Worm (Caenorhabditis elegans) whole organism, L3 larva: Measurements from ENCODE around the gene F19B10.4.
A peak's percentile ranks its signal among the peaks of the same experiment; 100 is the strongest.

ENCODE experiments used
- aly-2 ChIP-seq: fragments of 150-350 bp; optimal IDR thresholded peaks from 2 replicates; lab custom pipeline; 2014; ENCODE audit warnings: missing biosample characterization, missing genetic modification characterization
- ama-1 ChIP-seq: fragments of 150-350 bp; optimal IDR thresholded peaks from 2 replicates; lab custom pipeline; 2018
- ceh-16 ChIP-seq: sonication (generic microtip); optimal IDR thresholded peaks from 2 replicates; lab custom pipeline; 2017; ENCODE audit warnings: missing biosample characterization, missing genetic modification characterization
- ceh-82 ChIP-seq: fragments of 150-350 bp; optimal IDR thresholded peaks from 2 replicates; lab custom pipeline; 2014; ENCODE audit warnings: missing biosample characterization, missing genetic modification characterization
- ceh-9 ChIP-seq: sonication (generic microtip); optimal IDR thresholded peaks from 2 replicates; lab custom pipeline; 2018; ENCODE audit warnings: missing biosample characterization, missing genetic modification characterization
- daf-12 ChIP-seq: fragments of 150-350 bp; optimal IDR thresholded peaks from 2 replicates; lab custom pipeline; 2014; ENCODE audit warnings: missing biosample characterization, missing genetic modification reagents, missing genetic modification characterization
- egl-27 ChIP-seq: sonication (generic microtip); optimal IDR thresholded peaks from 4 replicates; lab custom pipeline; 2017; ENCODE audit warnings: missing biosample characterization, missing genetic modification reagents, missing genetic modification characterization
- egl-5 ChIP-seq: fragments of 150-350 bp; optimal IDR thresholded peaks from 2 replicates; lab custom pipeline; 2017; ENCODE audit warnings: missing biosample characterization, missing genetic modification reagents, missing genetic modification characterization, inconsistent platforms
- elt-2 ChIP-seq: sonication (generic microtip); optimal IDR thresholded peaks from 2 replicates; lab custom pipeline; 2016; ENCODE audit warnings: missing genetic modification reagents, mild to moderate bottlenecking, missing genetic modification characterization, missing compliant biosample characterization
- fkh-10 ChIP-seq: sonication (generic microtip); optimal IDR thresholded peaks from 2 replicates; lab custom pipeline; 2017; ENCODE audit warnings: missing biosample characterization, missing genetic modification reagents, missing genetic modification characterization
- fkh-2 ChIP-seq: fragments of 150-350 bp; optimal IDR thresholded peaks from 2 replicates; lab custom pipeline; 2014; ENCODE audit warnings: missing biosample characterization, missing genetic modification reagents, missing genetic modification characterization
- lin-15B ChIP-seq: fragments of 150-350 bp; optimal IDR thresholded peaks from 2 replicates; lab custom pipeline; 2014; ENCODE audit warnings: missing biosample characterization, missing genetic modification characterization
- lin-39 ChIP-seq: fragments of 150-350 bp; optimal IDR thresholded peaks from 2 replicates; lab custom pipeline; 2018; ENCODE audit warnings: missing biosample characterization, missing genetic modification reagents, missing genetic modification characterization
- lsy-12 ChIP-seq: sonication (generic microtip); optimal IDR thresholded peaks from 2 replicates; lab custom pipeline; 2016; ENCODE audit warnings: mild to moderate bottlenecking, missing genetic modification characterization, missing compliant biosample characterization
- mdl-1 ChIP-seq: fragments of 150-350 bp; optimal IDR thresholded peaks from 2 replicates; lab custom pipeline; 2014; ENCODE audit warnings: missing biosample characterization, missing genetic modification characterization
- nfya-1 ChIP-seq: sonication (generic microtip); optimal IDR thresholded peaks from 2 replicates; lab custom pipeline; 2017; ENCODE audit warnings: missing genetic modification characterization, mild to moderate bottlenecking, missing compliant biosample characterization, antibody characterized with exemption, moderate library complexity; ENCODE audit not compliant: insufficient read depth
- nhr-11 ChIP-seq: fragments of 150-350 bp; optimal IDR thresholded peaks from 2 replicates; lab custom pipeline; 2014; ENCODE audit warnings: missing biosample characterization, missing genetic modification characterization
- nhr-12 ChIP-seq: fragments of 150-350 bp; optimal IDR thresholded peaks from 2 replicates; lab custom pipeline; 2014; ENCODE audit warnings: missing biosample characterization, missing genetic modification characterization
- nhr-23 ChIP-seq: fragments of 150-350 bp; optimal IDR thresholded peaks from 2 replicates; lab custom pipeline; 2014; ENCODE audit warnings: missing biosample characterization, missing genetic modification reagents, missing genetic modification characterization
- nhr-237 ChIP-seq: fragments of 150-350 bp; optimal IDR thresholded peaks from 2 replicates; lab custom pipeline; 2014; ENCODE audit warnings: missing biosample characterization, missing genetic modification characterization
- nhr-25 ChIP-seq: sonication (generic microtip); optimal IDR thresholded peaks from 2 replicates; lab custom pipeline; 2017; ENCODE audit warnings: missing biosample characterization, missing genetic modification characterization
- nhr-28 ChIP-seq: fragments of 150-350 bp; optimal IDR thresholded peaks from 2 replicates; lab custom pipeline; 2014; ENCODE audit warnings: missing biosample characterization, missing genetic modification characterization
- nhr-67 ChIP-seq: fragments of 150-350 bp; optimal IDR thresholded peaks from 2 replicates; lab custom pipeline; 2014; ENCODE audit warnings: missing biosample characterization, missing genetic modification characterization
- nhr-77 ChIP-seq: fragments of 150-350 bp; optimal IDR thresholded peaks from 2 replicates; lab custom pipeline; 2014; ENCODE audit warnings: missing biosample characterization, missing genetic modification characterization
- pha-4 ChIP-seq: fragments of 150-350 bp; optimal IDR thresholded peaks from 2 replicates; lab custom pipeline; 2014; ENCODE audit warnings: missing biosample characterization, missing genetic modification reagents, missing genetic modification characterization
- pqm-1 ChIP-seq: fragments of 150-350 bp; optimal IDR thresholded peaks from 2 replicates; lab custom pipeline; 2017; ENCODE audit warnings: missing biosample characterization, missing genetic modification characterization, inconsistent platforms
- sea-2 ChIP-seq: fragments of 150-350 bp; sonication (generic microtip); optimal IDR thresholded peaks from 4 replicates; lab custom pipeline; 2014; ENCODE audit warnings: missing biosample characterization, missing genetic modification reagents, missing genetic modification characterization
- snpc-4 ChIP-seq: fragments of 150-350 bp; optimal IDR thresholded peaks from 2 replicates; lab custom pipeline; 2014; ENCODE audit warnings: missing biosample characterization, missing genetic modification characterization
- tbx-2 ChIP-seq: sonication (generic microtip); optimal IDR thresholded peaks from 2 replicates; lab custom pipeline; 2016; ENCODE audit warnings: mild to moderate bottlenecking, missing genetic modification characterization, missing compliant biosample characterization
- zag-1 ChIP-seq: fragments of 150-350 bp; optimal IDR thresholded peaks from 2 replicates; lab custom pipeline; 2014; ENCODE audit warnings: missing biosample characterization, missing genetic modification characterization
- ztf-4 ChIP-seq: fragments of 150-350 bp; optimal IDR thresholded peaks from 2 replicates; lab custom pipeline; 2014; ENCODE audit warnings: missing biosample characterization, missing genetic modification characterization

F19B10.4 gene

ce11 chrII:3664470-3664869, 4.6 kb downstream of the F19B10.4 start, which contains the start of gene F19B10.3:
TSS of gene F19B10.3 (plus strand) at chrII:3664770.
- TF ChIP-seq nhr-23 (tag; lab: Kevin White, UChicago) (no peak), ceh-9 (tag; lab: Kevin White, UChicago) (no peak)

DNA sequence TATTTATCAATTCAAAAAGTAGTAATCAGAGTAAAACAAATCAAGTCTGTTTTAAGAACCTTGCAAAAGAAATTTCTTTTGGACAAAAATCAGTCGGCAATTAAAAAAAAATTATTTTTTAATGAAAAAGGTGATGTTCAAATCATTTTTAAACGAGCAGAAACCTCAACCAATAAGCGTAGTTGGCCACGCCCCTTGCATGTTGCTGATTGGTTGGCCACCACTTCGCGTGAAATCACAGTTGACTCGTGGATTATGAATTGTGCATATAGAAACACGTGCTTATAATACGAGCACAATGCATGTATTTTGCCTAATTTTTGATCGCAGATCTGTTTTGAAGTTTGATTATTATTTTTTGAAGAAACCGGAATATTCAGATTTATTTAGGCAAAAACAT, 5.3 kb downstream of the F19B10.4 start:
- TF ChIP-seq egl-5 (tag; lab: Kevin White, UChicago), result no peak
- TF ChIP-seq nfya-1 (tag; lab: Kevin White, UChicago), result peak; percentile 55

ce11 chrII:3669315-3669714, 9.4 kb downstream of the F19B10.4 start, which contains the start of gene srx-97:
TSS of gene srx-97 (minus strand) at chrII:3669415.
- TF ChIP-seq lin-15B (tag; lab: Kevin White, UChicago) (no peak), nhr-12 (tag; lab: Kevin White, UChicago) (no peak), aly-2 (tag; lab: Kevin White, UChicago) (no peak), tbx-2 (tag; lab: Kevin White, UChicago) (no peak), egl-5 (tag; lab: Kevin White, UChicago) (no peak), nhr-67 (tag; lab: Kevin White, UChicago) (no peak), daf-12 (no peak), snpc-4 (tag; lab: Kevin White, UChicago) (no peak), ztf-4 (tag; lab: Kevin White, UChicago) (no peak)

- no peak for TF ChIP-seq egl-5 (tag; lab: Kevin White, UChicago)
Measured at ce11 chrII:3670956-3671355, 11.1 kb downstream of the F19B10.4 start, which contains the start of gene srx-98. TSS of gene srx-98 (minus strand) at chrII:3671056.

DNA sequence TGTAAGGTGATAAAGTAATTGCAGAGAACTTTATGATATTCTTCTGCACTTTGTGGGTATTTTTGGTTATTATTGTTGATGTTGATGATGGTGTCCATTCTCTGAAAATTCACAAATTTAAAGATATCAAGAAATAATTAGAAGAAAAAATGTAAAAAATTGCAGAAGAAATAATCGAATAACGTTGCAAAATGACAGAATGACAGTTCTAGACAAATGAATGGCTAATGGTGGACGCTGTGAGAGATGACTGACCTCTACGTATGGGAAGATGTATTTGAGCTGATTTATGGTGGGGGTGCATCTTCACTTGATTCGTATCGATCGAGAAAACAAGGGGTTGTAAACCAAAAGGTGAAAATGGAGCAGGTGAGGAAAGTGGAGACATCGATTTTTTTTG, 13.6 kb downstream of the F19B10.4 start, which contains the start of gene sea-1:
TSS of gene sea-1 (minus strand) at position 101 of the 400 bp plus-strand sequence.
- TF ChIP-seq zag-1 (tag; lab: Kevin White, UChicago) (no peak), ceh-82 (tag; lab: Kevin White, UChicago) (no peak), nhr-77 (tag; lab: Kevin White, UChicago) (no peak), egl-5 (tag; lab: Kevin White, UChicago) (no peak), ceh-16 (tag; lab: Kevin White, UChicago) (no peak), fkh-10 (GFP tag; lab: Kevin White, UChicago) (no peak), nhr-11 (tag; lab: Kevin White, UChicago) (no peak), nhr-28 (tag; lab: Kevin White, UChicago) (no peak), pqm-1 (tag; lab: Kevin White, UChicago) (no peak), nhr-237 (no peak), egl-27 (no peak), nhr-12 (tag; lab: Kevin White, UChicago) (no peak), tbx-2 (tag; lab: Kevin White, UChicago) (no peak), nhr-25 (tag; lab: Kevin White, UChicago) (no peak), ama-1 (lab: Kevin White, UChicago) (no peak), lin-39 (tag; lab: Kevin White, UChicago) (no peak), ztf-4 (tag; lab: Kevin White, UChicago) (no peak), elt-2 (tag; lab: Kevin White, UChicago) (no peak)

DNA sequence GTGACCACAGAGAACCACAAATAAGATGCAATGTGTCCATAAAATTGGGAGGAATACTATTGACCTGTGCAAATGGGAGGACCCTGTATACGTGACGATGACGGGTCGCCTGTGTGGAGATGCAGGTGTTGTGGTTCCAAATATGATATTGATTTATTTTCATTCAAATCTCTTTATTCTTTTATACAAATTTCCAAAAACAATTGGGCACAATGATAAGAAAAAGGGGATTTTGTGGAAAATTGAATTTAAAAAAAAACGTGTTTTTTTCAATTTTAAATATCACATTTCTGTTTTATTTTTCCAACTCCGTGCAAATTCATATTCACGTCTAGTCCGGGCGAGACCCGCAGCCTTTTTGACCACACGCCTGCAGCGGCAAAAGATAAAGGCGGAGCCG, 15.3 kb downstream of the F19B10.4 start, which contains the start of gene F19B10.2:
TSS of gene F19B10.2 (plus strand) at position 301 of the 400 bp plus-strand sequence.
- TF ChIP-seq lsy-12 (no peak), zag-1 (tag; lab: Kevin White, UChicago) (no peak), nhr-11 (tag; lab: Kevin White, UChicago) (no peak), pha-4 (tag; lab: Kevin White, UChicago) (no peak), ceh-16 (tag; lab: Kevin White, UChicago) (no peak)

ce11 chrII:3678978-3679377, 19.1 kb downstream of the F19B10.4 start:
- no peak for TF ChIP-seq mdl-1 (tag; lab: Kevin White, UChicago)
- no peak for TF ChIP-seq nhr-28 (tag; lab: Kevin White, UChicago)
- TF ChIP-seq ztf-4 (tag; lab: Kevin White, UChicago), result no peak
- TF ChIP-seq fkh-2 (tag; lab: Kevin White, UChicago), result no peak
- no peak for TF ChIP-seq nhr-12 (tag; lab: Kevin White, UChicago)
- no peak for TF ChIP-seq ceh-9 (tag; lab: Kevin White, UChicago)
- no peak for TF ChIP-seq zag-1 (tag; lab: Kevin White, UChicago)
- TF ChIP-seq lsy-12, result no peak
- no peak for TF ChIP-seq ceh-16 (tag; lab: Kevin White, UChicago)
- TF ChIP-seq sea-2, result no peak
- no peak for TF ChIP-seq egl-5 (tag; lab: Kevin White, UChicago)
- TF ChIP-seq pqm-1 (tag; lab: Kevin White, UChicago), result no peak
- TF ChIP-seq, all 47 proteins: peak for 0
